Fruit fly (Drosophila melanogaster): ENCODE measurements around the gene CG5418.

dm6 chr2L:12430792-12431191, 22.2 kb downstream of the CG5418 start, which contains the start of gene CG5435:
- no peak for TF ChIP-seq CG8478 (optimal IDR thresholded peaks at IDR 0.05)
- TF ChIP-seq psq (optimal IDR thresholded peaks at IDR 0.05), result no peak
- no peak for TF ChIP-seq pan (optimal IDR thresholded peaks at IDR 0.05)
- no peak for TF ChIP-seq Dll (optimal IDR thresholded peaks at IDR 0.05)
- no peak for TF ChIP-seq usp (GFP tag; optimal IDR thresholded peaks at IDR 0.05)

Data from whole organism.